Fruit fly (Drosophila melanogaster): ENCODE data around the gene PIG-P.
A peak's percentile ranks its signal among the peaks of the same experiment; 100 is the strongest.

PIG-P gene

dm6 chr3R:26041417-26042101 lies 16.5 kb downstream of the PIG-P start, which contains the start of gene gro (continued):
- peak; percentile 49 for TF ChIP-seq dmrt99B (tag; optimal IDR thresholded peaks at IDR 0.05)
- peak; percentile 21 for TF ChIP-seq PHDP (tag; optimal IDR thresholded peaks at IDR 0.05)
- no peak for TF ChIP-seq cwo (GFP tag; optimal IDR thresholded peaks at IDR 0.05)
- TF ChIP-seq CG3838 (GFP tag; optimal IDR thresholded peaks at IDR 0.05): peak; percentile 23
- TF ChIP-seq zen (tag; optimal IDR thresholded peaks at IDR 0.05): peak; percentile 72
- peak; percentile 55 for TF ChIP-seq Ada2b (GFP tag; IDR thresholded peaks at IDR 0.05)
- TF ChIP-seq CG11695 (GFP tag; IDR thresholded peaks at IDR 0.05): peak; percentile 36; the same call in 1 of the 3 replicates
- no peak for TF ChIP-seq CG17361 (GFP tag; IDR thresholded peaks at IDR 0.05)
- peak; percentile 20 for TF ChIP-seq Nf-YB (GFP tag; optimal IDR thresholded peaks at IDR 0.05)
- TF ChIP-seq sqz (GFP tag; optimal IDR thresholded peaks at IDR 0.05): no peak
- TF ChIP-seq gsb-n (tag; optimal IDR thresholded peaks at IDR 0.05): peak; percentile 63
- TF ChIP-seq HmgD (GFP tag; optimal IDR thresholded peaks at IDR 0.05): peak; percentile 68
- peak; percentile 79 for TF ChIP-seq pho (GFP tag; optimal IDR thresholded peaks at IDR 0.05)
- TF ChIP-seq fru (optimal IDR thresholded peaks at IDR 0.05): peak; percentile 7
- TF ChIP-seq CG3407 (GFP tag; optimal IDR thresholded peaks at IDR 0.05): peak; percentile 50
- peak; percentile 34 for TF ChIP-seq fd102C (GFP tag; optimal IDR thresholded peaks at IDR 0.05)
- peak; percentile 75 for TF ChIP-seq fu2 (GFP tag; optimal IDR thresholded peaks at IDR 0.05)
- TF ChIP-seq Dek (tag; optimal IDR thresholded peaks at IDR 0.05): peak; percentile 47
- TF ChIP-seq CG13123 (GFP tag; optimal IDR thresholded peaks at IDR 0.05): peak; percentile 49
- TF ChIP-seq br (optimal IDR thresholded peaks at IDR 0.05): no peak
- TF ChIP-seq CG7271 (tag; optimal IDR thresholded peaks at IDR 0.05): no peak
- TF ChIP-seq insv (GFP tag; optimal IDR thresholded peaks at IDR 0.05): peak in 1 of 2 experiments; percentile 72
- no peak for TF ChIP-seq tll (GFP tag; optimal IDR thresholded peaks at IDR 0.05)
- no peak for TF ChIP-seq CG5953 (GFP tag; IDR thresholded peaks at IDR 0.05)
- TF ChIP-seq CG14860 (GFP tag; IDR thresholded peaks at IDR 0.05; ENCODE audit: partially characterized antibody): peak; percentile 80
- TF ChIP-seq ftz-f1 (GFP tag; optimal IDR thresholded peaks at IDR 0.05): no peak
- no peak for TF ChIP-seq nom (GFP tag; optimal IDR thresholded peaks at IDR 0.05)
- TF ChIP-seq CG1529 (GFP tag; optimal IDR thresholded peaks at IDR 0.05): peak; percentile 22
- TF ChIP-seq Opbp (GFP tag; IDR thresholded peaks at IDR 0.05; ENCODE audit: partially characterized antibody): peak; percentile 83
- peak; percentile 99 for TF ChIP-seq zf30C (GFP tag; optimal IDR thresholded peaks at IDR 0.05)
- TF ChIP-seq tna (GFP tag; IDR thresholded peaks at IDR 0.05; ENCODE audit: partially characterized antibody): peak; percentile 77
- TF ChIP-seq ERR (GFP tag; optimal IDR thresholded peaks at IDR 0.05): peak; percentile 65
- peak; percentile 56 for TF ChIP-seq Hmx (GFP tag; optimal IDR thresholded peaks at IDR 0.05)
- peak; percentile 83 for TF ChIP-seq Mad (GFP tag; optimal IDR thresholded peaks at IDR 0.05)
- peak; percentile 56 for TF ChIP-seq her (GFP tag; optimal IDR thresholded peaks at IDR 0.05)
- peak; percentile 87 for TF ChIP-seq CG1603 (tag; optimal IDR thresholded peaks at IDR 0.05)
- peak; percentile 18 for TF ChIP-seq CG8281 (tag; optimal IDR thresholded peaks at IDR 0.05)
- peak; percentile 53 to 72 for TF ChIP-seq Hr51 (GFP tag; optimal IDR thresholded peaks at IDR 0.05)
- TF ChIP-seq CG13775 (GFP tag; optimal IDR thresholded peaks at IDR 0.05): peak; percentile 72
- peak; percentile 88 for TF ChIP-seq ken (GFP tag; IDR thresholded peaks at IDR 0.05)
- TF ChIP-seq NC2α (GFP tag; optimal IDR thresholded peaks at IDR 0.05): peak; percentile 54
- no peak for TF ChIP-seq CG3726 (GFP tag; IDR thresholded peaks at IDR 0.05)
- peak; percentile 42 for TF ChIP-seq CG5245 (GFP tag; optimal IDR thresholded peaks at IDR 0.05)
- TF ChIP-seq nmo (GFP tag; optimal IDR thresholded peaks at IDR 0.05): peak; percentile 74
- peak; percentile 88 for TF ChIP-seq row (GFP tag; IDR thresholded peaks at IDR 0.05)
- no peak for TF ChIP-seq danr (GFP tag; IDR thresholded peaks at IDR 0.05)
- peak; percentile 76 for TF ChIP-seq CG11247 (GFP tag; IDR thresholded peaks at IDR 0.05)
- no peak for TF ChIP-seq eve (GFP tag; optimal IDR thresholded peaks at IDR 0.05)
- peak; percentile 63 for TF ChIP-seq CG9215 (GFP tag; IDR thresholded peaks at IDR 0.05)
- peak; percentile 34; the same call in 2 of the 3 replicates for TF ChIP-seq croc (GFP tag; conservative IDR thresholded peaks at IDR 0.05)

Data from whole organism, embryonic.